Worm (Caenorhabditis elegans): ENCODE data around the gene clec-48.

The clec-48 gene

DNA sequence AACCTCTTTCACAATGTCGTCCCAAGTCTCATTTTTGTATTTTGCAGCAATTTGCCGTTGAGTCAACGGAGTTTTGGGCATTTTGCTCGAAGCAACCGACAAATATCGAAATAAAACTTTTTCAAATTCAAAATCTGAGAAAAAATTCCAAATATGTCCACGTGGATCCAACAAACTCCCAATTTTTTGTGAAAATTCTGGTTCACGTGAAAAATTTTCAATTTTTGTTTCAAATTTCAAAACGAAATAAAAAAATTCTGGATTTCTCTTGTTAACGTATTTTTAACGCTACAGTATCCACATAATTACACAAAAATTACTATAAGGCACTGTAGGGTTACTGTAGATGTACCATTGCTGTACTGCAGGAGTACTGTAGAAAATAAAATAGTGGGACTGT is 3.4 kb downstream of the clec-48 start, which contains the start of gene C14A6.13:
TSS of gene C14A6.13 (minus strand) at position 101 of the 400 bp plus-strand sequence.
- no peak for TF ChIP-seq unc-62 (GFP tag; optimal IDR thresholded peaks at IDR 0.05)

DNA sequence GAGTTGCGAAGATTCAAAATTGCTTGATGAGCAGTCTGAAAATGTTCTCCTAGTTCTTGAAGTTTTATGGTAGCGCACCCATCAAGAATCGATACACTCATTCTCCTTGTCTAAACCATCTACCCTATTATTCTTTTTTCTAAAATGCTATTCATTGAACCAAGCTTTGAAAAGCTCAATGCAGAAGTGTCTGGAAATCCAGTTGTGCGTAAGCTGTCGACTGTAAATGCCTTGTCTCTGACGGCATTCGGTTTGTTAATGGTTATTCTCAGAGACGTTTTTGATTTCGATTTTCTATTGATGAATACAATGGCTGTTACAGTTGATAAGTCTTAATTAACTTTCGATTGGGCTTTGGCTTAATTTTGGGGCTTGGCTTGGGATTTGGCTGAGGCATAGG is 4.7 kb downstream of the clec-48 start, which contains the start of gene C14A6.12:
TSS of gene C14A6.12 (minus strand) at position 101 of the 400 bp plus-strand sequence.
- TF ChIP-seq unc-62 (GFP tag; optimal IDR thresholded peaks at IDR 0.05): no peak

- TF ChIP-seq unc-62 (GFP tag; optimal IDR thresholded peaks at IDR 0.05): no peak
Measured at ce11 chrV:18163434-18163833, 5.6 kb downstream of the clec-48 start.

- TF ChIP-seq unc-62 (GFP tag; optimal IDR thresholded peaks at IDR 0.05): no peak
Measured at ce11 chrV:18164758-18165157, 6.9 kb downstream of the clec-48 start, which contains the start of gene C14A6.5. Gene C14A6.5 (minus strand): TSS chrV:18164858.

DNA sequence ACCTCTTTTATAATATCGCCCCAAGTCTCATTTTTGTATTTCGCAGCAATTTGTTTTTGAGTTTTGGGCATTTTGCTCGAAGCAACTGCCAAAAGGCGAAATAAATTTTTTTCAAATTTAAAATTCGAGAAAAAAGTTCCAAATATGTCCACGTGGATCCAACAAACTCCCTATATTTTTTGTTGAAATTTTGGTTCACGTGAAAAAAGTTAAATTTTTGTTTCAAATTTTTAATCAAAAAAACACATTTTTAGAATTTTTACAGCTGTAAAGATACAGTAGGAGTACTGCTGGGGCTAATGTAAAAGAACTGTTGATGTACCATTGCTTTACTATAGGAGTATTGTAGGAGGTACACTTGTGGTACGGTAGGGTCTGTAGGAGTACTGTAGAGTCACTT is 9.3 kb downstream of the clec-48 start, which contains the start of gene C14A6.6:
TSS of gene C14A6.6 (minus strand) at position 101 of the 400 bp plus-strand sequence.
- TF ChIP-seq unc-62 (GFP tag; optimal IDR thresholded peaks at IDR 0.05): no peak

ce11 chrV:18168266-18168665 is 10.4 kb downstream of the clec-48 start, which contains the start of gene C14A6.7:
Gene C14A6.7 (minus strand): TSS chrV:18168366.
- TF ChIP-seq unc-62 (GFP tag; optimal IDR thresholded peaks at IDR 0.05): no peak

DNA sequence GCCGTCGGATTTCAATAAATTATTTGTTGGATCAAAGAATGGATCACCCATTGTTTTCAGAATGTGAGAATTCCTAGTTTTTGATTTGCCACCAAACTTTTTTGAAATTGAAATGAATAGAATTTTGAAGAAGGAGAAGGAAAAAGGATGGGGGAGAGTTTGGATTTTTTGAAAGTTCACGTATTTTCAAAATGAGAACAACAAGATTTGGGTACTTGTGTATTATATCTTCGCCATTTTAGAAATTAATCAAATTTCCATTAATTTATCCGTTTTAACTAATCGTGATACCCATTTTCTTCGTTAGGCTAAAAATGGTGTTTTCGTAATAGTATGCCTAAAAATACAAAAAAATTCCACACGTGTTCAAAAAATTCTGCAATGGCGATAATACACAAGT is 13.7 kb downstream of the clec-48 start, which contains the start of gene C14A6.8:
TSS of gene C14A6.8 (minus strand) at position 101 of the 400 bp plus-strand sequence.
- no peak for TF ChIP-seq unc-62 (GFP tag; optimal IDR thresholded peaks at IDR 0.05)

DNA sequence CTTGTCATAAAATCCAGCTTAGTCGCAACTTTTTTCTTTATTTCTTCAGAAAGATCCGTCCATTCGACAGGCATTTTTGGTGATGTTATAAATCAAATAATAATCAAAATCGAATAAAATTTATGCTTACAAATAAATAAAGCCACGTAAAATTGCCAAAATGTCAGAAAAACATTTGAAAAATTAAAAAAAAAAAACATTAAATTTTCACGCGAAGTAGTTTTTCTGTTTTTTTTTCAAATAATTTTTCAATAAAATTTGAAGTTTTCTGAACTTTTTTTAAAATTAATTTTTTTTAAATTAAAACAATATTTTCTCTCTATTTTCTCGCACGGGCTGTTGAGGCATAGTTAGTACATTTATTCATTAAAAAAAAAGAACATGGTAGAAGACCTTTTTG is 20.8 kb downstream of the clec-48 start, which contains the start of gene C31G12.4:
TSS of gene C31G12.4 (minus strand) at position 101 of the 400 bp plus-strand sequence.
- TF ChIP-seq unc-62 (GFP tag; optimal IDR thresholded peaks at IDR 0.05): no peak

ce11 chrV:18179663-18180062 is 21.8 kb downstream of the clec-48 start, which contains the start of gene C31G12.1:
Gene C31G12.1 (plus strand): TSS chrV:18179963.
- no peak for TF ChIP-seq unc-62 (GFP tag; optimal IDR thresholded peaks at IDR 0.05)

DNA sequence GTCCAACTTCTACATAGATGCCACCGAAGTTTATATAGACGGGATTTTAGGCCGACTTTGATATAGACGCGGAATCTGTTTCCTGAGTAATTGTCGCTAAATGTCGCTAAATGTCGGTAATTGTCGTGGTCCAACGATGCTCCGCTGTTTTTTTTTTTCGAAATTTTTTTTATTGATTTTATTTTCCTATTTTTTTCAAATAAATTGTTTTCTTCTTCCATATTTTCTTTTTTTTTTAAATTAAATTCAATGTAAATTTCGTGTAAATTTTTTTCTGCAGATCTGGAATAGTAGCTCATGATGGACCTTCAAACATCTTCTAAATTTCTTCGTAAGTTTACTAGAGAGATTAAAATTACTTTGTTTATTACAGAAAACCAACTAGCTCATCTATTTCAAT is 27.1 kb downstream of the clec-48 start, which contains the start of gene C31G12.3:
TSS of gene C31G12.3 (plus strand) at position 301 of the 400 bp plus-strand sequence.
- TF ChIP-seq unc-62 (GFP tag; optimal IDR thresholded peaks at IDR 0.05): no peak

ce11 chrV:18188328-18188727 is 30.5 kb downstream of the clec-48 start, which contains the start of gene clec-245:
Gene clec-245 (minus strand): TSS chrV:18188428.
- no peak for TF ChIP-seq unc-62 (GFP tag; optimal IDR thresholded peaks at IDR 0.05)

- no peak for TF ChIP-seq unc-62 (GFP tag; optimal IDR thresholded peaks at IDR 0.05)
Measured at ce11 chrV:18189181-18189580, 31.4 kb downstream of the clec-48 start, which contains the start of gene clec-246. Gene clec-246 (plus strand): TSS chrV:18189481.

DNA sequence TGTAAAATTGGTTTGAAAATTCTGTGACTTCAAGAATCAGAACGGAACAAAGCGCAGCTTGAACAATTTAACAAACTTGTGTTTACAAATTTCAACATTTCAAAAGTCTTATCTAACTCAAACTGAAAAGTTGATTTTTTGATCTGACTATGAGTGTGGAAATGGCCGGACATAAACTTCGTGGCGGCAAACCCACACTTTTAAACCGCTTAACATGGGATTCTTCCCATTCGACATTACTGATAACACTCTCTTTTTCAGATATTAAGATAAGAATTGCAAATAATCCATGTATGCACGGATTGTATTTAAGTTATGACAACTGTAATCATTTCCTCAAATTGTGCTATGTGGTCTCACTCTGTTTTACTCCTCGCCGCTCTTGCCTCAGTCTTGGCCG is 33.3 kb downstream of the clec-48 start, which contains the start of gene clec-42:
TSS of gene clec-42 (plus strand) at position 285 of the 400 bp plus-strand sequence.
- TF ChIP-seq unc-62 (GFP tag; optimal IDR thresholded peaks at IDR 0.05): no peak

ce11 chrV:18195006-18195405 is 37.2 kb downstream of the clec-48 start, which contains the start of gene F16H6.3:
Gene F16H6.3 (plus strand): TSS chrV:18195306.
- TF ChIP-seq unc-62 (GFP tag; optimal IDR thresholded peaks at IDR 0.05): no peak

- no peak for TF ChIP-seq unc-62 (GFP tag; optimal IDR thresholded peaks at IDR 0.05)
Measured at ce11 chrV:18198421-18198820, 40.6 kb downstream of the clec-48 start, which contains the start of gene F16H6.4. Gene F16H6.4 (plus strand): TSS chrV:18198721.

ce11 chrV:18209071-18209470 is 51.2 kb downstream of the clec-48 start, which contains the start of gene F16H6.7:
Gene F16H6.7 (minus strand): TSS chrV:18209171.
- TF ChIP-seq unc-62 (GFP tag; optimal IDR thresholded peaks at IDR 0.05): no peak

Data from whole organism, dauer.